Worm (Caenorhabditis elegans): ENCODE results near the gene F31E9.6.

DNA sequence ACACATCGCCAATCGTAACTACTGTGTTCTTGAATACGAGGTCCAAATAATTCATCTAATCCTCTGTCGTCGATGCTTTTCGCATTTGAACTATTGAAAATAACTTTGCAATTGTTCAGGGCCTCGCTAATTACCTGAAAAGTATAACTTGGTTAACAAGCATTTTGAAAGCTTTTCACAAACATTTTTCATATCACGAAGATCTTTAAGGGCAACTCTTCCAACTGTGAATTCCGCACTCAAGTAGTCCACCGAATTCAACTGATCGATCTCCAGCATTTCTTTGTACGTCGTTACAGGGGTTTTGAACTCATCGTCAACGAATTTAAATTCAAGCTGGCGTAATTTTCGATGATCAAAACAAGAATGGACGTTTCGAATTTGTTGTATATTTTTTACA lies 18.5 kb downstream of the F31E9.6 start:
- TF ChIP-seq unc-62 (GFP tag; optimal IDR thresholded peaks at IDR 0.05) (no peak), eor-1 (tag; optimal IDR thresholded peaks at IDR 0.05) (no peak), jun-1 (tag; optimal IDR thresholded peaks at IDR 0.05) (no peak), R02D3.7 (tag; optimal IDR thresholded peaks at IDR 0.05) (no peak), nhr-77 (tag; optimal IDR thresholded peaks at IDR 0.05) (no peak), nhr-237 (tag; optimal IDR thresholded peaks at IDR 0.05) (no peak)

Measured in whole organism, L3 larva.